Fruit fly (Drosophila melanogaster) whole organism, embryonic: ENCODE data around the gene CG13640.
A peak's percentile ranks its signal among the peaks of the same experiment; 100 is the strongest.

ENCODE experiments used
- ATbp ChIP-seq: fragments of 200-800 bp; sonication (Bioruptor generic); optimal IDR thresholded peaks from 2 replicates; lab custom pipeline; 2017; ENCODE audit warnings: missing biosample characterization, mild to moderate bottlenecking, missing genetic modification characterization, missing genetic modification reagents
- Abd-B ChIP-seq: fragments of 200-800 bp; sonication (Bioruptor generic); optimal IDR thresholded peaks from 2 replicates; lab custom pipeline; 2018; ENCODE audit warnings: missing biosample characterization, mild to moderate bottlenecking, missing genetic modification characterization, moderate library complexity
- Asciz ChIP-seq: fragments of 200-800 bp; sonication (Bioruptor generic); optimal IDR thresholded peaks from 2 replicates; lab custom pipeline; 2017; ENCODE audit warnings: missing biosample characterization, mild to moderate bottlenecking, missing genetic modification characterization, missing genetic modification reagents
- Blimp-1 ChIP-seq: fragments of 200-800 bp; sonication (Bioruptor generic); optimal IDR thresholded peaks from 3 replicates; lab custom pipeline; 2018; ENCODE audit warnings: missing biosample characterization, missing genetic modification characterization, mild to moderate bottlenecking, moderate library complexity, missing genetic modification reagents
- C15 ChIP-seq: fragments of 200-800 bp; sonication (Bioruptor generic); IDR thresholded peaks from 3 replicates; pipeline ENCODE4 v1.3.6; 2022; ENCODE audit warnings: missing biosample characterization, missing genetic modification characterization
- CG13296 ChIP-seq: fragments of 200-800 bp; sonication (Bioruptor generic); optimal IDR thresholded peaks from 3 replicates; lab custom pipeline; 2018; ENCODE audit warnings: missing biosample characterization, mild to moderate bottlenecking, missing genetic modification characterization
- CG14860 ChIP-seq: fragments of 200-800 bp; sonication (Bioruptor generic); IDR thresholded peaks from 3 replicates; pipeline ENCODE4 v1.3.6; 2022; ENCODE audit warnings: missing biosample characterization, missing genetic modification characterization; ENCODE audit not compliant: partially characterized antibody
- CG15269 ChIP-seq: fragments of 200-800 bp; sonication (Bioruptor generic); optimal IDR thresholded peaks from 2 replicates; lab custom pipeline; 2018; ENCODE audit warnings: missing biosample characterization, mild to moderate bottlenecking, missing genetic modification characterization, moderate library complexity
- CG1603 ChIP-seq: fragments of 200-800 bp; sonication (Bioruptor generic); optimal IDR thresholded peaks from 2 replicates; lab custom pipeline; 2019; ENCODE audit warnings: missing biosample characterization, mild to moderate bottlenecking, missing genetic modification characterization, moderate library complexity
- CG16813 ChIP-seq: fragments of 200-800 bp; sonication (Bioruptor generic); IDR thresholded peaks from 3 replicates; pipeline ENCODE4 v1.3.6; 2022; ENCODE audit warnings: missing biosample characterization, missing genetic modification characterization; ENCODE audit not compliant: partially characterized antibody
- CG1792 ChIP-seq: fragments of 200-800 bp; sonication (Bioruptor generic); optimal IDR thresholded peaks from 2 replicates; lab custom pipeline; 2016; ENCODE audit warnings: missing biosample characterization, missing genetic modification characterization
- CG2116 ChIP-seq: fragments of 200-800 bp; sonication (Bioruptor generic); optimal IDR thresholded peaks from 3 replicates; lab custom pipeline; 2018; ENCODE audit warnings: missing biosample characterization, mild to moderate bottlenecking, missing genetic modification characterization
- CG2199 ChIP-seq: fragments of 200-800 bp; sonication (Bioruptor generic); IDR thresholded peaks from 3 replicates; pipeline ENCODE4 v1.3.6; 2022; ENCODE audit warnings: missing biosample characterization, missing genetic modification characterization
- CG31388 ChIP-seq: fragments of 200-800 bp; sonication (Bioruptor generic); optimal IDR thresholded peaks from 2 replicates; lab custom pipeline; 2016; ENCODE audit warnings: missing biosample characterization, missing genetic modification characterization
- CG31441 ChIP-seq: fragments of 200-800 bp; sonication (Bioruptor generic); IDR thresholded peaks from 2 replicates; pipeline ENCODE4 v1.3.6; 2022; ENCODE audit warnings: missing biosample characterization, missing genetic modification characterization
- CG6254 ChIP-seq: fragments of 200-800 bp; sonication (Bioruptor generic); optimal IDR thresholded peaks from 3 replicates; lab custom pipeline; 2017; ENCODE audit warnings: mild to moderate bottlenecking, missing biosample characterization, missing genetic modification reagents, missing genetic modification characterization
- CG8281 ChIP-seq: fragments of 200-800 bp; sonication (Bioruptor generic); optimal IDR thresholded peaks from 2 replicates; lab custom pipeline; 2018; ENCODE audit warnings: missing biosample characterization, mild to moderate bottlenecking, missing genetic modification characterization, moderate library complexity
- CG8944 ChIP-seq: fragments of 200-800 bp; sonication (Bioruptor generic); optimal IDR thresholded peaks from 3 replicates; lab custom pipeline; 2016; ENCODE audit warnings: missing biosample characterization, missing genetic modification characterization
- Dbx ChIP-seq: fragments of 200-800 bp; sonication (Bioruptor generic); IDR thresholded peaks from 3 replicates; pipeline ENCODE4 v1.3.6; 2022; ENCODE audit warnings: missing biosample characterization, missing genetic modification characterization
- Elba2 ChIP-seq: fragments of 200-800 bp; sonication (Bioruptor generic); optimal IDR thresholded peaks from 3 replicates; lab custom pipeline; 2016; ENCODE audit warnings: missing biosample characterization, missing genetic modification characterization
- HLH54F ChIP-seq: fragments of 200-800 bp; sonication (Bioruptor generic); optimal IDR thresholded peaks from 3 replicates; lab custom pipeline; 2016; ENCODE audit warnings: missing biosample characterization, missing genetic modification characterization
- Hr78 ChIP-seq, 2 experiments: fragments of 200-800 bp in 1 of 2; fragments of >200 bp in 1 of 2; sonication (Bioruptor generic) in 1 of 2; optimal IDR thresholded peaks; 2 replicates each; lab custom pipeline; 2017 to 2019; ENCODE audit warnings: missing biosample characterization in 2 of 2, missing genetic modification characterization in 2 of 2, mild to moderate bottlenecking in 1 of 2, moderate library complexity in 1 of 2
- MESR4 ChIP-seq: fragments of 200-800 bp; sonication (Bioruptor generic); optimal IDR thresholded peaks from 2 replicates; lab custom pipeline; 2018; ENCODE audit warnings: missing biosample characterization, mild to moderate bottlenecking, missing genetic modification characterization, moderate library complexity
- NK7.1 ChIP-seq: fragments of 200-800 bp; sonication (Bioruptor generic); optimal IDR thresholded peaks from 3 replicates; lab custom pipeline; 2016; ENCODE audit warnings: missing biosample characterization, missing genetic modification characterization
- Nf-YB ChIP-seq: fragments of 200-800 bp; sonication (Bioruptor generic); optimal IDR thresholded peaks from 3 replicates; lab custom pipeline; 2019; ENCODE audit warnings: missing biosample characterization, mild to moderate bottlenecking, missing genetic modification characterization, moderate library complexity
- PHDP ChIP-seq: fragments of 200-800 bp; sonication (Bioruptor generic); optimal IDR thresholded peaks from 3 replicates; lab custom pipeline; 2018; ENCODE audit warnings: missing biosample characterization, mild to moderate bottlenecking, missing genetic modification characterization, moderate library complexity
- Ptx1 ChIP-seq: fragments of 200-800 bp; sonication (Bioruptor generic); IDR thresholded peaks from 2 replicates; pipeline ENCODE4 v1.3.6; 2022; ENCODE audit warnings: missing biosample characterization, missing genetic modification characterization
- Usf ChIP-seq: fragments of 200-800 bp; sonication (Bioruptor generic); optimal IDR thresholded peaks from 2 replicates; lab custom pipeline; 2017; ENCODE audit warnings: missing genotype, missing biosample characterization, missing genetic modification characterization
- Vsx1 ChIP-seq: fragments of 200-800 bp; sonication (Bioruptor generic); optimal IDR thresholded peaks from 2 replicates; lab custom pipeline; 2017; ENCODE audit warnings: missing biosample characterization, mild to moderate bottlenecking, missing genetic modification characterization, missing genetic modification reagents
- bsh ChIP-seq, 2 experiments: fragments of 200-800 bp; sonication (Bioruptor generic); optimal IDR thresholded peaks; 2 replicates each; lab custom pipeline; 2017 to 2018; ENCODE audit warnings: mild to moderate bottlenecking in 2 of 2, missing biosample characterization in 2 of 2, missing genetic modification characterization in 2 of 2, moderate library complexity in 1 of 2
- btn ChIP-seq: fragments of 200-800 bp; sonication (Bioruptor generic); optimal IDR thresholded peaks from 2 replicates; lab custom pipeline; 2016; ENCODE audit warnings: missing biosample characterization, missing genetic modification characterization
- caup ChIP-seq: fragments of 200-800 bp; sonication (Bioruptor generic); optimal IDR thresholded peaks from 3 replicates; lab custom pipeline; 2017; ENCODE audit warnings: missing biosample characterization, mild to moderate bottlenecking, missing genetic modification characterization, moderate library complexity; ENCODE audit not compliant: severe bottlenecking
- dimm ChIP-seq: fragments of 200-800 bp; sonication (Bioruptor generic); IDR thresholded peaks from 2 replicates; pipeline ENCODE4 v1.3.6; 2022; ENCODE audit warnings: missing biosample characterization, missing genetic modification characterization
- dmrt99B ChIP-seq: fragments of 200-800 bp; sonication (Bioruptor generic); optimal IDR thresholded peaks from 2 replicates; lab custom pipeline; 2018; ENCODE audit warnings: missing biosample characterization, mild to moderate bottlenecking, missing genetic modification characterization, moderate library complexity
- eyg ChIP-seq: fragments of 200-800 bp; sonication (Bioruptor generic); optimal IDR thresholded peaks from 3 replicates; lab custom pipeline; 2016; ENCODE audit warnings: missing biosample characterization, missing genetic modification characterization
- fd96Cb ChIP-seq: fragments of 200-800 bp; sonication (Bioruptor generic); optimal IDR thresholded peaks from 2 replicates; lab custom pipeline; 2018; ENCODE audit warnings: missing biosample characterization, mild to moderate bottlenecking, missing genetic modification characterization, moderate library complexity
- ind ChIP-seq: fragments of 200-800 bp; sonication (Bioruptor generic); optimal IDR thresholded peaks from 3 replicates; lab custom pipeline; 2016; ENCODE audit warnings: missing biosample characterization, missing genetic modification characterization
- lilli ChIP-seq: fragments of 200-800 bp; sonication (Bioruptor generic); optimal IDR thresholded peaks from 3 replicates; lab custom pipeline; 2016; ENCODE audit warnings: missing biosample characterization, missing genetic modification characterization
- otp ChIP-seq: fragments of 200-800 bp; sonication (Bioruptor generic); IDR thresholded peaks from 3 replicates; pipeline ENCODE4, ENCODE4 v1.3.6; 2022; ENCODE audit warnings: missing biosample characterization, missing genetic modification characterization
- pfk ChIP-seq: fragments of 200-800 bp; sonication (Bioruptor generic); optimal IDR thresholded peaks from 2 replicates; lab custom pipeline; 2018; ENCODE audit warnings: missing biosample characterization, mild to moderate bottlenecking, missing genetic modification characterization, moderate library complexity
- pnt ChIP-seq: fragments of 200-800 bp; sonication (Bioruptor generic); optimal IDR thresholded peaks from 3 replicates; lab custom pipeline; 2016; ENCODE audit warnings: missing biosample characterization, missing genetic modification characterization
- psq ChIP-seq: fragments of 200-800 bp; sonication (Bioruptor generic); optimal IDR thresholded peaks from 2 replicates; lab custom pipeline; 2017; ENCODE audit warnings: missing biosample characterization, missing genetic modification characterization
- pzg ChIP-seq: fragments of 200-800 bp; sonication (Bioruptor generic); optimal IDR thresholded peaks from 3 replicates; lab custom pipeline; 2018; ENCODE audit warnings: missing biosample characterization, mild to moderate bottlenecking, missing genetic modification characterization, moderate library complexity
- seq ChIP-seq: fragments of 200-800 bp; sonication (Bioruptor generic); IDR thresholded peaks from 2 replicates; pipeline ENCODE4 v1.3.6; 2022; ENCODE audit warnings: missing biosample characterization, missing genetic modification characterization
- shn ChIP-seq: fragments of 200-800 bp; sonication (Bioruptor generic); optimal IDR thresholded peaks from 3 replicates; lab custom pipeline; 2016; ENCODE audit warnings: missing biosample characterization, missing genetic modification characterization
- sqz ChIP-seq: fragments of 200-800 bp; sonication (Bioruptor generic); optimal IDR thresholded peaks from 3 replicates; lab custom pipeline; 2018; ENCODE audit warnings: missing biosample characterization, mild to moderate bottlenecking, missing genetic modification characterization
- ssp ChIP-seq: fragments of 200-800 bp; sonication (Bioruptor generic); IDR thresholded peaks from 2 replicates; pipeline ENCODE4 v1.3.6; 2022; ENCODE audit warnings: missing biosample characterization, missing genetic modification characterization
- stwl ChIP-seq: fragments of 200-800 bp; sonication (Bioruptor generic); optimal IDR thresholded peaks from 3 replicates; lab custom pipeline; 2018; ENCODE audit warnings: missing biosample characterization, mild to moderate bottlenecking, missing genetic modification characterization, moderate library complexity
- zfh2 ChIP-seq: fragments of 200-800 bp; sonication (Bioruptor generic); optimal IDR thresholded peaks from 2 replicates; lab custom pipeline; 2016; ENCODE audit warnings: missing biosample characterization, missing genetic modification characterization

CG13640 gene

dm6 chr3R:24813637-24814301 is 48.2 kb downstream of the CG13640 start, which contains the start of the genes lili and CG34150 (continued):
- peak; percentile 71 for TF ChIP-seq ssp (GFP tag; lab: Robert Waterston, UW)
- TF ChIP-seq Usf (GFP tag; lab: Kevin White, UChicago) = no peak
- peak; percentile 74 for TF ChIP-seq CG13296 (GFP tag; lab: Kevin White, UChicago)
- TF ChIP-seq MESR4 = peak; percentile 65
- no peak for TF ChIP-seq btn (GFP tag; lab: Kevin White, UChicago)
- peak; percentile 3 for TF ChIP-seq pnt (GFP tag; lab: Kevin White, UChicago)
- TF ChIP-seq dimm (GFP tag; lab: Robert Waterston, UW) = no peak
- TF ChIP-seq psq (GFP tag; lab: Kevin White, UChicago) = peak; percentile 57
- TF ChIP-seq fd96Cb (tag; lab: Kevin White, UChicago) = peak; percentile 36
- TF ChIP-seq Abd-B = peak; percentile 78
- TF ChIP-seq CG1603 (tag; lab: Kevin White, UChicago) = peak; percentile 3
- TF ChIP-seq C15 (GFP tag; lab: Robert Waterston, UW) = no peak
- no peak for TF ChIP-seq dmrt99B (tag; lab: Kevin White, UChicago)
- TF ChIP-seq NK7.1 = peak; percentile 6
- TF ChIP-seq CG14860 (GFP tag; lab: Robert Waterston, UW) = peak; percentile 70; the same call in 2 of the 3 replicates
- TF ChIP-seq Hr78 (GFP tag; optimal IDR thresholded peaks at IDR 0.05; lab: Kevin White, UChicago) = no peak
- peak; percentile 37; the same call in 1 of the 2 replicates for TF ChIP-seq seq (GFP tag; lab: Robert Waterston, UW)
- TF ChIP-seq CG2199 = no peak
- TF ChIP-seq ATbp (GFP tag; lab: Kevin White, UChicago) = no peak
- no peak for TF ChIP-seq pfk (GFP tag; lab: Kevin White, UChicago)
- TF ChIP-seq shn (GFP tag; lab: Kevin White, UChicago) = peak; percentile 47
- peak; percentile 64 for TF ChIP-seq zfh2 (GFP tag; lab: Kevin White, UChicago)
- TF ChIP-seq HLH54F (GFP tag; lab: Kevin White, UChicago) = peak; percentile 75
- TF ChIP-seq sqz (GFP tag; lab: Kevin White, UChicago) = no peak
- TF ChIP-seq pzg (GFP tag; lab: Kevin White, UChicago) = peak; percentile 60
- no peak for TF ChIP-seq otp (GFP tag; lab: Robert Waterston, UW)
- peak; percentile 75 for TF ChIP-seq stwl (tag; lab: Kevin White, UChicago)
- peak; percentile 15 for TF ChIP-seq CG6254 (GFP tag; lab: Kevin White, UChicago)
- TF ChIP-seq CG15269 (tag; lab: Kevin White, UChicago) = peak; percentile 81
- no peak for TF ChIP-seq Vsx1 (GFP tag; lab: Kevin White, UChicago)
- TF ChIP-seq CG1792 (GFP tag; lab: Kevin White, UChicago) = peak; percentile 41
- TF ChIP-seq Elba2 = no peak
- peak; percentile 81 for TF ChIP-seq Ptx1
- TF ChIP-seq Dbx (GFP tag; lab: Robert Waterston, UW) = peak; percentile 82
- no peak for TF ChIP-seq eyg
- TF ChIP-seq CG16813 (GFP tag; lab: Robert Waterston, UW) = peak; percentile 78
- TF ChIP-seq Blimp-1 (GFP tag; lab: Kevin White, UChicago) = peak; percentile 76
- peak; percentile 78 for TF ChIP-seq CG31441 (GFP tag; lab: Robert Waterston, UW)
- peak; percentile 53 for TF ChIP-seq caup
- peak; percentile 55 for TF ChIP-seq Asciz (GFP tag; lab: Kevin White, UChicago)
- TF ChIP-seq Nf-YB (GFP tag; lab: Kevin White, UChicago) = peak; percentile 60
- peak; percentile 36 for TF ChIP-seq CG8281 (tag; lab: Kevin White, UChicago)
- TF ChIP-seq CG31388 (GFP tag; lab: Kevin White, UChicago) = peak; percentile 77
- peak; percentile 0 to 68 for TF ChIP-seq bsh (GFP tag; optimal IDR thresholded peaks at IDR 0.05; lab: Kevin White, UChicago)
- peak; percentile 67 for TF ChIP-seq CG8944
- peak; percentile 89 for TF ChIP-seq CG2116
- peak; percentile 88 for TF ChIP-seq lilli (GFP tag; lab: Kevin White, UChicago)
- peak; percentile 73 for TF ChIP-seq ind (GFP tag; lab: Kevin White, UChicago)
- peak; percentile 77 for TF ChIP-seq PHDP (tag; lab: Kevin White, UChicago)
